Worm (Caenorhabditis elegans) whole organism, L4 larva: ENCODE results near the gene C36B7.5.

Experiments used
- F37D6.2 ChIP-seq: sonication (generic microtip); optimal IDR thresholded peaks from 2 replicates; lab custom pipeline; 2016; ENCODE audit warnings: mild to moderate bottlenecking, missing genetic modification characterization, missing compliant biosample characterization
- F44E2.7 ChIP-seq: fragments of 200-800 bp; sonication (Bioruptor generic); IDR thresholded peaks from 2 replicates; pipeline ENCODE4 v2.1.2; 2022; ENCODE audit warnings: missing genetic modification characterization, missing compliant biosample characterization
- F49E8.2 ChIP-seq: sonication (generic microtip); optimal IDR thresholded peaks from 2 replicates; lab custom pipeline; 2016; ENCODE audit warnings: missing compliant biosample characterization, mild to moderate bottlenecking, missing genetic modification characterization, borderline replicate concordance
- R02D3.7 ChIP-seq: fragments of 150-350 bp; sonication (generic microtip); optimal IDR thresholded peaks from 3 replicates; lab custom pipeline; 2014; ENCODE audit warnings: missing biosample characterization, missing genetic modification characterization
- Y5F2A.4 ChIP-seq: fragments of 200-800 bp; sonication (Bioruptor generic); optimal IDR thresholded peaks from 2 replicates; lab custom pipeline; 2018; ENCODE audit warnings: mild to moderate bottlenecking, missing genetic modification characterization, missing compliant biosample characterization
- aha-1 ChIP-seq: fragments of 150-350 bp; peaks from one replicate; lab custom pipeline; 2014; ENCODE audit warnings: missing biosample characterization, missing genetic modification characterization
- attf-4 ChIP-seq: sonication (generic microtip); optimal IDR thresholded peaks from 3 replicates; lab custom pipeline; 2017; ENCODE audit warnings: missing biosample characterization, missing genetic modification characterization
- ceh-32 ChIP-seq: sonication (generic microtip); optimal IDR thresholded peaks from 2 replicates; lab custom pipeline; 2016; ENCODE audit warnings: mild to moderate bottlenecking, missing genetic modification characterization, missing compliant biosample characterization; ENCODE audit not compliant: poor library complexity
- ceh-44 ChIP-seq: fragments of 200-800 bp; sonication (Bioruptor generic); IDR thresholded peaks from 2 replicates; pipeline ENCODE4 v1.3.6; 2022; ENCODE audit warnings: missing genetic modification reagents, missing genetic modification characterization, missing compliant biosample characterization
- ceh-82 ChIP-seq: sonication (generic microtip); optimal IDR thresholded peaks from 2 replicates; lab custom pipeline; 2017; ENCODE audit warnings: missing biosample characterization, missing genetic modification characterization
- daf-12 ChIP-seq: fragments of 150-350 bp; optimal IDR thresholded peaks from 2 replicates; lab custom pipeline; 2014; ENCODE audit warnings: missing biosample characterization, missing genetic modification reagents, missing genetic modification characterization
- daf-16 ChIP-seq, 3 experiments: sonication (generic microtip); optimal IDR thresholded peaks; 2 replicates each; lab custom pipeline; 2016 to 2017; ENCODE audit warnings: missing genetic modification characterization in 3 of 3, missing genetic modification reagents in 3 of 3, mild to moderate bottlenecking in 2 of 3, missing compliant biosample characterization in 2 of 3, missing biosample characterization in 1 of 3, moderate library complexity in 1 of 3
- daf-8 ChIP-seq: fragments of 200-800 bp; sonication (Bioruptor generic); IDR thresholded peaks from 2 replicates; pipeline ENCODE4 v1.3.6; 2022; ENCODE audit warnings: missing genetic modification characterization, missing compliant biosample characterization
- dve-1 ChIP-seq: sonication (generic microtip); optimal IDR thresholded peaks from 2 replicates; lab custom pipeline; 2017; ENCODE audit warnings: antibody characterized with exemption, mild to moderate bottlenecking, missing genetic modification characterization, missing compliant biosample characterization; ENCODE audit not compliant: insufficient read depth
- hif-1 ChIP-seq, 2 experiments: sonication (generic microtip); optimal IDR thresholded peaks; 2 replicates each; lab custom pipeline; 2016 to 2017; ENCODE audit warnings: missing compliant biosample characterization in 2 of 2, missing genetic modification characterization in 2 of 2, missing genetic modification reagents in 2 of 2, missing genotype in 2 of 2, mild to moderate bottlenecking in 1 of 2
- hlh-11 ChIP-seq: fragments of 200-800 bp; sonication (Bioruptor generic); optimal IDR thresholded peaks from 2 replicates; lab custom pipeline; 2018; ENCODE audit warnings: mild to moderate bottlenecking, missing genetic modification characterization, missing compliant biosample characterization
- hlh-30 ChIP-seq: sonication (generic microtip); optimal IDR thresholded peaks from 2 replicates; lab custom pipeline; 2017; ENCODE audit warnings: antibody characterized with exemption, mild to moderate bottlenecking, missing genetic modification characterization, missing compliant biosample characterization; ENCODE audit not compliant: insufficient read depth
- lim-7 ChIP-seq: fragments of 200-800 bp; sonication (Bioruptor generic); IDR thresholded peaks from 2 replicates; pipeline ENCODE4 v1.3.6; 2022; ENCODE audit warnings: missing genetic modification characterization, missing compliant biosample characterization
- lin-1 ChIP-seq: fragments of 200-800 bp; sonication (Bioruptor generic); IDR thresholded peaks from 2 replicates; pipeline ENCODE4 v1.3.6; 2022; ENCODE audit warnings: missing genetic modification reagents, missing genetic modification characterization, missing compliant biosample characterization
- lin-13 ChIP-seq: fragments of 150-350 bp; optimal IDR thresholded peaks from 2 replicates; lab custom pipeline; 2014; ENCODE audit warnings: missing biosample characterization, missing genetic modification reagents, missing genetic modification characterization
- lin-38 ChIP-seq: fragments of 200-800 bp; sonication (Bioruptor generic); IDR thresholded peaks from 2 replicates; pipeline ENCODE4 v1.3.6; 2022; ENCODE audit warnings: missing genetic modification reagents, missing genetic modification characterization, missing compliant biosample characterization
- mdt-29 ChIP-seq: fragments of 200-800 bp; sonication (Bioruptor generic); IDR thresholded peaks from 2 replicates; pipeline ENCODE4 v1.3.6; 2022; ENCODE audit warnings: missing genetic modification reagents, missing genetic modification characterization, missing compliant biosample characterization
- mep-1 ChIP-seq: fragments of 150-350 bp; sonication (generic microtip); optimal IDR thresholded peaks from 3 replicates; lab custom pipeline; 2014; ENCODE audit warnings: missing biosample characterization, missing genetic modification characterization
- mes-2 ChIP-seq: sonication (generic microtip); optimal IDR thresholded peaks from 2 replicates; lab custom pipeline; 2016; ENCODE audit warnings: missing genotype, mild to moderate bottlenecking, missing genetic modification characterization, missing compliant biosample characterization; ENCODE audit not compliant: poor library complexity, severe bottlenecking
- nhr-25 ChIP-seq: sonication (generic microtip); optimal IDR thresholded peaks from 2 replicates; lab custom pipeline; 2017; ENCODE audit warnings: missing genetic modification characterization, mild to moderate bottlenecking, missing compliant biosample characterization, antibody characterized with exemption, moderate library complexity, borderline replicate concordance; ENCODE audit not compliant: insufficient read depth
- nhr-28 ChIP-seq: fragments of 150-350 bp; optimal IDR thresholded peaks from 2 replicates; lab custom pipeline; 2014; ENCODE audit warnings: missing biosample characterization, missing genetic modification characterization
- nhr-41 ChIP-seq: fragments of 200-800 bp; sonication (Bioruptor generic); IDR thresholded peaks from 2 replicates; pipeline ENCODE4 v1.3.6; 2022; ENCODE audit warnings: missing genetic modification reagents, missing genetic modification characterization, missing compliant biosample characterization
- nhr-76 ChIP-seq: fragments of 150-350 bp; optimal IDR thresholded peaks from 2 replicates; lab custom pipeline; 2014; ENCODE audit warnings: missing biosample characterization, missing genetic modification characterization
- nhr-77 ChIP-seq: fragments of 150-350 bp; optimal IDR thresholded peaks from 2 replicates; lab custom pipeline; 2014; ENCODE audit warnings: missing biosample characterization, missing genetic modification characterization
- php-3 ChIP-seq: fragments of 200-800 bp; sonication (Bioruptor generic); IDR thresholded peaks from 2 replicates; pipeline ENCODE4 v1.3.6; 2022; ENCODE audit warnings: missing genetic modification reagents, missing genetic modification characterization, missing compliant biosample characterization
- pqm-1 ChIP-seq: sonication (generic microtip); optimal IDR thresholded peaks from 2 replicates; lab custom pipeline; 2017; ENCODE audit warnings: missing biosample characterization, missing genetic modification characterization
- saeg-2 ChIP-seq: fragments of 200-800 bp; sonication (Bioruptor generic); IDR thresholded peaks from 2 replicates; pipeline ENCODE4 v1.3.6; 2022; ENCODE audit warnings: missing genetic modification reagents, missing genetic modification characterization, missing compliant biosample characterization
- snpc-4 ChIP-seq: fragments of 150-350 bp; optimal IDR thresholded peaks from 2 replicates; lab custom pipeline; 2014; ENCODE audit warnings: missing biosample characterization, missing genetic modification characterization
- spr-1 ChIP-seq: sonication (generic microtip); optimal IDR thresholded peaks from 2 replicates; lab custom pipeline; 2016; ENCODE audit warnings: mild to moderate bottlenecking, missing genetic modification characterization, missing compliant biosample characterization
- spr-3 ChIP-seq: fragments of 200-800 bp; sonication (Bioruptor generic); optimal IDR thresholded peaks from 2 replicates; lab custom pipeline; 2018; ENCODE audit warnings: mild to moderate bottlenecking, missing genetic modification characterization, missing compliant biosample characterization
- unc-62 ChIP-seq, 3 experiments: fragments of 150-350 bp in 1 of 3; sonication (generic microtip); optimal IDR thresholded peaks in 2 of 3; peaks in 1 of 3; 1 replicate in 1 of 3; 2 replicates in 2 of 3; lab custom pipeline; 2014 to 2017; ENCODE audit warnings: missing biosample characterization in 3 of 3, missing genetic modification characterization in 3 of 3, missing genetic modification reagents in 3 of 3, missing genotype in 1 of 3
- zfp-2 ChIP-seq: sonication (generic microtip); optimal IDR thresholded peaks from 2 replicates; lab custom pipeline; 2016; ENCODE audit warnings: mild to moderate bottlenecking, missing genetic modification characterization, missing compliant biosample characterization

C36B7.5 gene

DNA sequence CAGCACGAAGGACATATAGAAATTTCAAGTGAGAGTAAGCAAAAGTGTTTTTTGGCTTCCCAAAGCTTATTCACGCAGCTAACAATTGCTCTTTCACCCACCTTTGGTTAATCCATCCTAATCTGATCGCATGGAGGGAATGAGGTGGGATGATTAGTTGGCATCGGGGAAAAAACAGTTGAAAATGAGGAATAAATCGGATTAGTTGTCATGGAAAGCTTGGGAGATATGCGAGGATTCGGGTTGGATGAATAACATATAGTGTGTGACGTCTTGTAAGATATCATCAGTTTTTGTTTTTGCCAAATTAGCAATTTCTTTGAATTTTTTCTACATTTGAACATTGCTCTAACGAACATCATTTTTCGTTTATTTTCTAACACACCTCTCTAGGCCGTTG lies 32.4 kb upstream of the C36B7.5 start:
- no peak for TF ChIP-seq hlh-11 (tag; lab: Kevin White, UChicago)
- TF ChIP-seq mdt-29 = no peak
- no peak for TF ChIP-seq nhr-77 (tag; lab: Kevin White, UChicago)
- no peak for TF ChIP-seq snpc-4 (tag; lab: Kevin White, UChicago)

DNA sequence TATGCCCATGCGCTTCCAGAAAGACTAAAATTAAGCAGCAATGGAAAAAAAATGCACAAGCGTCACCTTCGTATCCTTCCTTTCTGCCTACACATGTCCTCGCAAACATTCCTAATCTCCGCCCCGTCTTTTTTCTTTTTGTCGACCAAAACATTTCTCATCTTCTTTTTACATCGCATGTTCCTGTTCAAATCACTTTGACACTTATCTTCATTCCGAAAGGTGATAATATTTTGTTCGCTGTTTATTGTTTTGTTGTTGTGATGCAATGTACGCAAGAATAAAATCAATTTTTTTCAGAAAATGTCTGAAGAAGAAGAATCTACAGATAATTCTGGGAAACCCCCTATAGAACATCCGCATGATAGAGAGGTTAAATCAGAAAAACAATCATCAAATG lies 30.1 kb upstream of the C36B7.5 start, which contains the start of gene ist-1:
ist-1 (plus strand) TSS at position 301 of the 400 bp plus-strand sequence.
- TF ChIP-seq mes-2 (tag; lab: Kevin White, UChicago) (no peak), daf-8 (GFP tag; lab: Robert Waterston, UW) (no peak), lim-7 (GFP tag; lab: Robert Waterston, UW) (no peak), daf-16 (GFP tag; optimal IDR thresholded peaks at IDR 0.05; lab: Kevin White, UChicago) (peak in 1 of 2 experiments; percentile 41), daf-16 (tag; optimal IDR thresholded peaks at IDR 0.05; lab: Kevin White, UChicago) (no peak)

DNA sequence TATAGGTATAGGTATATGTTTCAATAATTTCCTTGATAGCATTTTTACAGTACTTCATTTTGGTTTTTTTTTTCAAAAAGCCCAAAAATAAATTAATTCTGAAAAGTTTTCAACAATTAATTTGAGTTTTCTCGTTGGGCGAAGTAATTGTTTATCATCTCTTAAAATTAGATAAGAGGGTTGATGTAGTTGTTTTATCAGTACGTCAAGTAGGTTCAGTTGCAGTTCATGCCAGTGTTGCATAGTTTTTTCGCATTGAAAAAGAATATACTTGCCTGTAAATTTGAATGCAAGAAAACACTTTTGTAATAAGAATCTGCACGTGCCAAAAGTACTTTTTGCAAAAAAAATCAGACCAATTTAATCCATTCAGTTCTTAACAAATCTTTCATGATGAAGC lies 28.9 kb upstream of the C36B7.5 start:
- TF ChIP-seq spr-3 (GFP tag; lab: Kevin White, UChicago) (no peak), pqm-1 (peak; percentile 47), nhr-28 (tag; lab: Kevin White, UChicago) (peak; percentile 20), lin-13 (GFP tag; lab: Kevin White, UChicago) (no peak), aha-1 (tag; lab: Kevin White, UChicago) (peak; percentile 7), nhr-41 (GFP tag; lab: Robert Waterston, UW) (no peak), lin-38 (GFP tag; lab: Robert Waterston, UW) (no peak), saeg-2 (no peak), hlh-30 (no peak), daf-16 (GFP tag; optimal IDR thresholded peaks at IDR 0.05; lab: Kevin White, UChicago) (no peak), daf-16 (tag; optimal IDR thresholded peaks at IDR 0.05; lab: Kevin White, UChicago) (peak; percentile 80)

DNA sequence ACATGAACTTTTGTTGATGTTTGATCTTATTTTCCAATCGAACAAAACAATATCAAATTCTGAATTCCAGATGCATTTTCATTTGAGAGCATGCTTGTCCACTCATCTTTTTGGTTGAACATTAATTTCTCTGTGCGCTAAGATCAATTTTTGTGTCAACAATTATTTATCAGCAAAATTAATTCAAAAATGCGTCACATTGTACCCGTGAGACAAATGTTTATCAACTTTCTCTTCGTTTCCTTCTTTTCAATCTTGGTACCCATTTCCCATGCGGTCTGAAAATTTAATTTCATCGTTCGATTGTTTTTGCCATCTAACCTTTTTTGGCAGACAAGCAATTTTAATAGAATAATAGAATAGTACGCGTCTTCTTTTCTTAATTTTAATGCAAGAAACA lies 27.8 kb upstream of the C36B7.5 start:
- TF ChIP-seq F37D6.2 (tag; lab: Kevin White, UChicago) = no peak
- TF ChIP-seq zfp-2 = no peak
- no peak for TF ChIP-seq lin-13 (GFP tag; lab: Kevin White, UChicago)
- TF ChIP-seq F49E8.2 = no peak
- no peak for TF ChIP-seq snpc-4 (tag; lab: Kevin White, UChicago)
- no peak for TF ChIP-seq nhr-76 (tag; lab: Kevin White, UChicago)
- no peak for TF ChIP-seq lin-1 (GFP tag; lab: Robert Waterston, UW)
- TF ChIP-seq dve-1 (tag; lab: Kevin White, UChicago) = no peak
- peak in 1 of 2 experiments; percentile 48 for TF ChIP-seq unc-62 (GFP tag; optimal IDR thresholded peaks at IDR 0.05 in 1 of 2; lab: Kevin White, UChicago)
- TF ChIP-seq unc-62 (tag; optimal IDR thresholded peaks at IDR 0.05; lab: Kevin White, UChicago) = no peak
- no peak for TF ChIP-seq php-3 (GFP tag; lab: Robert Waterston, UW)
- no peak for TF ChIP-seq ceh-32
- TF ChIP-seq pqm-1 = peak; percentile 50
- no peak for TF ChIP-seq ceh-44
- TF ChIP-seq daf-16 (GFP tag; optimal IDR thresholded peaks at IDR 0.05; lab: Kevin White, UChicago) = no peak
- peak; percentile 69 for TF ChIP-seq daf-16 (tag; optimal IDR thresholded peaks at IDR 0.05; lab: Kevin White, UChicago)
- TF ChIP-seq daf-12 (tag; lab: Kevin White, UChicago) = no peak
- peak; percentile 17 for TF ChIP-seq nhr-28 (tag; lab: Kevin White, UChicago)
- TF ChIP-seq spr-1 (tag; lab: Kevin White, UChicago) = no peak
- TF ChIP-seq nhr-25 (tag; lab: Kevin White, UChicago) = no peak
- TF ChIP-seq hif-1 (tag; optimal IDR thresholded peaks at IDR 0.05; lab: Kevin White, UChicago) = no peak
- TF ChIP-seq attf-4 = no peak
- no peak for TF ChIP-seq ceh-82 (tag; lab: Kevin White, UChicago)
- TF ChIP-seq Y5F2A.4 (GFP tag; lab: Kevin White, UChicago) = no peak
- TF ChIP-seq R02D3.7 (tag; lab: Kevin White, UChicago) = no peak
- TF ChIP-seq F44E2.7 (GFP tag; lab: Robert Waterston, UW) = no peak
- no peak for TF ChIP-seq mep-1 (tag; lab: Kevin White, UChicago)
